1 fruit fly cellular context compared by ENCODE assay signal in genomic region chr2L:19756716-19757115, dm6.
A peak's percentile ranks its signal among the peaks of the same experiment; 100 is the strongest.
TF ChIP-seq lines count a peak whose summit lies in the region.

TSS of gene CG10631 (minus strand) at chr2L:19756904.

TF ChIP-seq in whole organism, embryonic, 481 proteins besides CTCF, POLR2A, EP300 and RAD21 (continued from another document):
- no peak for TF ChIP-seq CG10366 (GFP tag; IDR thresholded peaks at IDR 0.05; lab: Robert Waterston, UW)
- no peak for TF ChIP-seq Doc2 (GFP tag; IDR thresholded peaks at IDR 0.05; lab: Robert Waterston, UW)
- TF ChIP-seq CG4360 (GFP tag; IDR thresholded peaks at IDR 0.05; lab: Robert Waterston, UW): peak; percentile 58
- peak; percentile 18 for TF ChIP-seq Hmr (GFP tag; optimal IDR thresholded peaks at IDR 0.05; lab: Kevin White, UChicago)
- TF ChIP-seq Optix (GFP tag; IDR thresholded peaks at IDR 0.05; lab: Robert Waterston, UW): no peak
- TF ChIP-seq pho (GFP tag; optimal IDR thresholded peaks at IDR 0.05; lab: Kevin White, UChicago): no peak
- TF ChIP-seq dpn (GFP tag; optimal IDR thresholded peaks at IDR 0.05; lab: Kevin White, UChicago): no peak
- no peak for TF ChIP-seq pan (optimal IDR thresholded peaks at IDR 0.05; lab: Kevin White, UChicago)
- peak in 1 of 2 experiments; percentile 15 for TF ChIP-seq pan (GFP tag; optimal IDR thresholded peaks at IDR 0.05 in 1 of 2, IDR thresholded peaks at IDR 0.05 in 1 of 2)
- no peak for TF ChIP-seq Mad (GFP tag; optimal IDR thresholded peaks at IDR 0.05; lab: Kevin White, UChicago)
- no peak for TF ChIP-seq exex (tag; optimal IDR thresholded peaks at IDR 0.05; lab: Kevin White, UChicago)
- TF ChIP-seq CG9932 (GFP tag; IDR thresholded peaks at IDR 0.05; lab: Robert Waterston, UW): peak; percentile 41; the same call in 1 of the 2 replicates
- no peak for TF ChIP-seq toy (GFP tag; IDR thresholded peaks at IDR 0.05; lab: Robert Waterston, UW)
- TF ChIP-seq gsb (GFP tag; IDR thresholded peaks at IDR 0.05; lab: Robert Waterston, UW): no peak
- TF ChIP-seq BEAF-32 (GFP tag; optimal IDR thresholded peaks at IDR 0.05; lab: Kevin White, UChicago): peak; percentile 80
- peak; percentile 24; the same call in 1 of the 2 replicates for TF ChIP-seq vvl (GFP tag; IDR thresholded peaks at IDR 0.05; lab: Robert Waterston, UW)
- TF ChIP-seq jigr1 (GFP tag; IDR thresholded peaks at IDR 0.05; lab: Robert Waterston, UW): no peak
- TF ChIP-seq CG14667 (GFP tag; IDR thresholded peaks at IDR 0.05; lab: Robert Waterston, UW): no peak
- TF ChIP-seq Atf-2 (GFP tag; optimal IDR thresholded peaks at IDR 0.05; lab: Kevin White, UChicago): no peak
- TF ChIP-seq Ada2b (GFP tag; IDR thresholded peaks at IDR 0.05; lab: Robert Waterston, UW): no peak
- TF ChIP-seq CG11723 (GFP tag; optimal IDR thresholded peaks at IDR 0.05; lab: Kevin White, UChicago): no peak
- peak; percentile 3 for TF ChIP-seq CG2116 (GFP tag; optimal IDR thresholded peaks at IDR 0.05; lab: Kevin White, UChicago)
- TF ChIP-seq crc (GFP tag; optimal IDR thresholded peaks at IDR 0.05; lab: Kevin White, UChicago): no peak
- no peak for TF ChIP-seq CG17829 (tag; optimal IDR thresholded peaks at IDR 0.05; lab: Kevin White, UChicago)
- TF ChIP-seq ci (GFP tag; IDR thresholded peaks at IDR 0.05; lab: Robert Waterston, UW): peak; percentile 44; the same call in 2 of the 3 replicates
- peak; percentile 75 for TF ChIP-seq hbn (GFP tag; IDR thresholded peaks at IDR 0.05; lab: Robert Waterston, UW; ENCODE audit: partially characterized antibody)
- TF ChIP-seq CG17385 (GFP tag; optimal IDR thresholded peaks at IDR 0.05; lab: Kevin White, UChicago): no peak
- no peak for TF ChIP-seq sens-2 (GFP tag; IDR thresholded peaks at IDR 0.05; lab: Robert Waterston, UW)
- no peak for TF ChIP-seq CG1602 (GFP tag; optimal IDR thresholded peaks at IDR 0.05; lab: Kevin White, UChicago)
- TF ChIP-seq CG13287 (GFP tag; IDR thresholded peaks at IDR 0.05; lab: Robert Waterston, UW; ENCODE audit: partially characterized antibody): peak; percentile 90
- no peak for TF ChIP-seq dysf (GFP tag; IDR thresholded peaks at IDR 0.05; lab: Robert Waterston, UW)
- peak; percentile 68 for TF ChIP-seq pzg (GFP tag; optimal IDR thresholded peaks at IDR 0.05; lab: Kevin White, UChicago)
- peak; percentile 78 for TF ChIP-seq ato (GFP tag; IDR thresholded peaks at IDR 0.05; lab: Robert Waterston, UW; ENCODE audit: partially characterized antibody)
- no peak for TF ChIP-seq CG18262 (tag; optimal IDR thresholded peaks at IDR 0.05; lab: Kevin White, UChicago)
- no peak for TF ChIP-seq CG9609 (GFP tag; optimal IDR thresholded peaks at IDR 0.05; lab: Kevin White, UChicago)
- TF ChIP-seq B-H1 (GFP tag; IDR thresholded peaks at IDR 0.05; lab: Robert Waterston, UW): no peak
- TF ChIP-seq sc (optimal IDR thresholded peaks at IDR 0.05; lab: Kevin White, UChicago): no peak
- no peak for TF ChIP-seq sc (GFP tag; optimal IDR thresholded peaks at IDR 0.05; lab: Kevin White, UChicago)
- TF ChIP-seq bigmax (GFP tag; optimal IDR thresholded peaks at IDR 0.05; lab: Kevin White, UChicago): no peak
- no peak for TF ChIP-seq HLHmδ (GFP tag; optimal IDR thresholded peaks at IDR 0.05; lab: Kevin White, UChicago)
- no peak for TF ChIP-seq Hr51 (GFP tag; optimal IDR thresholded peaks at IDR 0.05; lab: Kevin White, UChicago)
- peak; percentile 24 for TF ChIP-seq CrebB (tag; optimal IDR thresholded peaks at IDR 0.05; lab: Kevin White, UChicago)
- no peak for TF ChIP-seq HHEX (GFP tag; optimal IDR thresholded peaks at IDR 0.05; lab: Kevin White, UChicago)
- TF ChIP-seq Usf (GFP tag; optimal IDR thresholded peaks at IDR 0.05; lab: Kevin White, UChicago): no peak
- TF ChIP-seq lov (optimal IDR thresholded peaks at IDR 0.05; lab: Kevin White, UChicago): no peak
- no peak for TF ChIP-seq lov (GFP tag; IDR thresholded peaks at IDR 0.05; lab: Robert Waterston, UW)
- no peak for TF ChIP-seq psq (GFP tag; optimal IDR thresholded peaks at IDR 0.05; lab: Kevin White, UChicago)
- TF ChIP-seq Dref (GFP tag; IDR thresholded peaks at IDR 0.05; lab: Robert Waterston, UW): peak; percentile 88
- peak; percentile 70 for TF ChIP-seq MBD-R2 (GFP tag; IDR thresholded peaks at IDR 0.05; lab: Robert Waterston, UW)
- no peak for TF ChIP-seq CG14710 (tag; optimal IDR thresholded peaks at IDR 0.05; lab: Kevin White, UChicago)
- no peak for TF ChIP-seq CG7928 (GFP tag; optimal IDR thresholded peaks at IDR 0.05; lab: Kevin White, UChicago)
- no peak for TF ChIP-seq CG30431 (GFP tag; optimal IDR thresholded peaks at IDR 0.05; lab: Kevin White, UChicago)
- no peak for TF ChIP-seq D19B (GFP tag; optimal IDR thresholded peaks at IDR 0.05; lab: Kevin White, UChicago)
- peak; percentile 53 for TF ChIP-seq Dp (GFP tag; optimal IDR thresholded peaks at IDR 0.05; lab: Kevin White, UChicago)
- TF ChIP-seq CG3847 (GFP tag; IDR thresholded peaks at IDR 0.05; lab: Robert Waterston, UW): 0 out of 2 replicates have a peak, but pooled peaks have one; percentile 11
- TF ChIP-seq Abd-B (GFP tag; optimal IDR thresholded peaks at IDR 0.05; lab: Kevin White, UChicago): no peak
- TF ChIP-seq pita (GFP tag; optimal IDR thresholded peaks at IDR 0.05; lab: Kevin White, UChicago): no peak
- TF ChIP-seq CG17568 (GFP tag; optimal IDR thresholded peaks at IDR 0.05; lab: Kevin White, UChicago): no peak
- peak; percentile 36 for TF ChIP-seq CG12659 (GFP tag; optimal IDR thresholded peaks at IDR 0.05; lab: Kevin White, UChicago)
- peak; percentile 9 for TF ChIP-seq Nf-YC (tag; optimal IDR thresholded peaks at IDR 0.05; lab: Kevin White, UChicago)
- TF ChIP-seq CG3281 (GFP tag; optimal IDR thresholded peaks at IDR 0.05; lab: Kevin White, UChicago): peak; percentile 11
- TF ChIP-seq CG6854 (GFP tag; optimal IDR thresholded peaks at IDR 0.05; lab: Kevin White, UChicago): no peak
- no peak for TF ChIP-seq CG2120 (GFP tag; optimal IDR thresholded peaks at IDR 0.05; lab: Kevin White, UChicago)
- peak; percentile 56 for TF ChIP-seq nerfin-2 (GFP tag; IDR thresholded peaks at IDR 0.05; lab: Robert Waterston, UW; ENCODE audit: partially characterized antibody)
- TF ChIP-seq NC2α (GFP tag; optimal IDR thresholded peaks at IDR 0.05; lab: Kevin White, UChicago): no peak
- peak; percentile 67 for TF ChIP-seq inv (GFP tag; IDR thresholded peaks at IDR 0.05; lab: Robert Waterston, UW; ENCODE audit: partially characterized antibody)
- TF ChIP-seq bbx (GFP tag; IDR thresholded peaks at IDR 0.05; lab: Robert Waterston, UW; ENCODE audit: partially characterized antibody): peak; percentile 90
- peak; percentile 69 for TF ChIP-seq vnd (GFP tag; IDR thresholded peaks at IDR 0.05; lab: Robert Waterston, UW; ENCODE audit: partially characterized antibody)
- no peak for TF ChIP-seq disco-r (GFP tag; optimal IDR thresholded peaks at IDR 0.05; lab: Kevin White, UChicago)
